Worm (Caenorhabditis elegans) whole organism, L4/young adult: ENCODE measurements around the gene K04B12.2.

Experiments used
- W03F9.2 ChIP-seq: fragments of 150-350 bp; optimal IDR thresholded peaks from 2 replicates; lab custom pipeline; 2014; ENCODE audit warnings: missing biosample characterization, missing genetic modification characterization
- dao-5 ChIP-seq: sonication (generic microtip); optimal IDR thresholded peaks from 2 replicates; lab custom pipeline; 2016; ENCODE audit warnings: missing genotype, missing genetic modification characterization, moderate library complexity, missing compliant biosample characterization
- him-1 ChIP-seq: sonication (generic microtip); optimal IDR thresholded peaks from 2 replicates; lab custom pipeline; 2016; ENCODE audit warnings: missing genotype, missing genetic modification reagents, missing genetic modification characterization, missing compliant biosample characterization

- TF ChIP-seq him-1 (tag; lab: Kevin White, UChicago): no peak
- TF ChIP-seq dao-5 (tag; lab: Kevin White, UChicago): no peak
- TF ChIP-seq W03F9.2 (tag; lab: Kevin White, UChicago): peak; percentile 67
Measured at ce11 chrII:14441144-14441543, 3.4 kb upstream of the K04B12.2 start, which contains the start of gene smg-8.
